Worm (Caenorhabditis elegans) whole organism, young adult: ENCODE measurements around the gene F28H6.6.

ENCODE experiments used
- B0035.1 ChIP-seq: sonication (generic microtip); optimal IDR thresholded peaks from 2 replicates; lab custom pipeline; 2016; ENCODE audit warnings: missing genetic modification characterization, mild to moderate bottlenecking, missing compliant biosample characterization, missing genotype, missing genetic modification reagents
- B0336.3 ChIP-seq: fragments of 200-800 bp; sonication (Bioruptor generic); IDR thresholded peaks from 2 replicates; pipeline ENCODE4 v1.3.6; 2022; ENCODE audit warnings: missing genetic modification characterization, missing compliant biosample characterization
- C17E4.6 ChIP-seq: fragments of 200-800 bp; sonication (Bioruptor generic); IDR thresholded peaks from 2 replicates; pipeline ENCODE4 v1.3.6; 2022; ENCODE audit warnings: missing genetic modification reagents, missing genetic modification characterization, missing compliant biosample characterization
- D2030.7 ChIP-seq: fragments of 200-800 bp; sonication (Bioruptor generic); IDR thresholded peaks from 2 replicates; pipeline ENCODE4 v1.3.6; 2022; ENCODE audit warnings: missing genetic modification reagents, missing genetic modification characterization, missing compliant biosample characterization
- F23B12.7 ChIP-seq: sonication (generic microtip); optimal IDR thresholded peaks from 2 replicates; lab custom pipeline; 2017; ENCODE audit warnings: missing genetic modification characterization, mild to moderate bottlenecking, missing compliant biosample characterization, antibody characterized with exemption, moderate library complexity; ENCODE audit not compliant: insufficient read depth
- F39B2.1 ChIP-seq: fragments of 200-800 bp; sonication (Bioruptor generic); IDR thresholded peaks from 2 replicates; pipeline ENCODE4 v1.3.6; 2022; ENCODE audit warnings: missing genetic modification reagents, missing genetic modification characterization, missing compliant biosample characterization
- F55B11.4 ChIP-seq: sonication (generic microtip); optimal IDR thresholded peaks from 2 replicates; lab custom pipeline; 2016; ENCODE audit warnings: missing compliant biosample characterization, missing genetic modification characterization, borderline replicate concordance; ENCODE audit not compliant: insufficient read depth
- F57A8.1 ChIP-seq: fragments of 200-800 bp; sonication (Bioruptor generic); optimal IDR thresholded peaks from 2 replicates; lab custom pipeline; 2018; ENCODE audit warnings: mild to moderate bottlenecking, missing genetic modification characterization, moderate library complexity, missing compliant biosample characterization
- F57C9.4 ChIP-seq: sonication (generic microtip); optimal IDR thresholded peaks from 2 replicates; lab custom pipeline; 2017; ENCODE audit warnings: mild to moderate bottlenecking, missing genetic modification characterization, missing compliant biosample characterization
- K11D2.4 ChIP-seq: fragments of 200-800 bp; sonication (Bioruptor generic); IDR thresholded peaks from 2 replicates; pipeline ENCODE4 v1.3.6; 2022; ENCODE audit warnings: missing genetic modification reagents, missing genetic modification characterization, missing compliant biosample characterization
- T07F8.4 ChIP-seq: sonication (generic microtip); optimal IDR thresholded peaks from 2 replicates; lab custom pipeline; 2016; ENCODE audit warnings: mild to moderate bottlenecking, missing genetic modification characterization, moderate library complexity, missing compliant biosample characterization
- Y53F4B.3 ChIP-seq: fragments of 200-800 bp; sonication (Bioruptor generic); IDR thresholded peaks from 2 replicates; pipeline ENCODE4 v1.3.6; 2022; ENCODE audit warnings: missing genetic modification reagents, missing genetic modification characterization, missing compliant biosample characterization
- Y53G8AR.9 ChIP-seq: fragments of 200-800 bp; sonication (Bioruptor generic); conservative IDR thresholded peaks from 2 replicates; pipeline ENCODE4 v1.3.6; 2022; ENCODE audit warnings: missing genetic modification reagents, missing genetic modification characterization, missing compliant biosample characterization
- Y56A3A.18 ChIP-seq: fragments of 200-800 bp; sonication (Bioruptor generic); IDR thresholded peaks from 2 replicates; pipeline ENCODE4 v1.3.6; 2022; ENCODE audit warnings: missing genetic modification reagents, missing genetic modification characterization, missing compliant biosample characterization
- Y67H2A.10 ChIP-seq: fragments of 200-800 bp; sonication (Bioruptor generic); conservative IDR thresholded peaks from 2 replicates; pipeline ENCODE4 v1.3.6; 2022; ENCODE audit warnings: missing genetic modification reagents, missing genetic modification characterization, missing compliant biosample characterization
- Y95B8A.8 ChIP-seq: fragments of 200-800 bp; sonication (Bioruptor generic); IDR thresholded peaks from 2 replicates; pipeline ENCODE4 v1.3.6; 2022; ENCODE audit warnings: missing genetic modification reagents, missing genetic modification characterization, missing compliant biosample characterization
- akir-1 ChIP-seq: fragments of 200-800 bp; sonication (Bioruptor generic); optimal IDR thresholded peaks from 2 replicates; lab custom pipeline; 2018; ENCODE audit warnings: mild to moderate bottlenecking, missing genetic modification characterization, moderate library complexity, missing compliant biosample characterization
- aptf-2 ChIP-seq: fragments of 200-800 bp; sonication (Bioruptor generic); conservative IDR thresholded peaks from 2 replicates; pipeline ENCODE4 v1.3.6; 2022; ENCODE audit warnings: missing genetic modification reagents, missing genetic modification characterization, missing compliant biosample characterization
- atf-7 ChIP-seq: sonication (generic microtip); optimal IDR thresholded peaks from 2 replicates; lab custom pipeline; 2017; ENCODE audit warnings: mild to moderate bottlenecking, missing genetic modification characterization, missing compliant biosample characterization
- bed-2 ChIP-seq: fragments of 200-800 bp; sonication (Bioruptor generic); IDR thresholded peaks from 2 replicates; pipeline ENCODE4 v1.3.6; 2022; ENCODE audit warnings: missing genetic modification reagents, missing genetic modification characterization, missing compliant biosample characterization
- ccch-3 ChIP-seq: fragments of 200-800 bp; sonication (Bioruptor generic); optimal IDR thresholded peaks from 2 replicates; lab custom pipeline; 2018; ENCODE audit warnings: mild to moderate bottlenecking, missing genetic modification characterization, missing compliant biosample characterization
- cebp-1 ChIP-seq, 2 experiments: fragments of 200-800 bp in 1 of 2; sonication (Bioruptor generic) in 1 of 2; sonication (generic microtip) in 1 of 2; IDR thresholded peaks in 1 of 2; optimal IDR thresholded peaks in 1 of 2; 2 replicates each; pipeline versions ENCODE4 v1.3.6 to Lab custom; 2017 to 2022; ENCODE audit warnings: missing compliant biosample characterization in 2 of 2, missing genetic modification characterization in 2 of 2, mild to moderate bottlenecking in 1 of 2, missing genetic modification reagents in 1 of 2, moderate library complexity in 1 of 2
- cebp-2 ChIP-seq: fragments of 200-800 bp; sonication (Bioruptor generic); IDR thresholded peaks from 2 replicates; pipeline ENCODE4 v1.3.6; 2022; ENCODE audit warnings: missing genetic modification characterization, missing compliant biosample characterization
- ceh-100 ChIP-seq: fragments of 200-800 bp; sonication (Bioruptor generic); IDR thresholded peaks from 2 replicates; pipeline ENCODE4 v1.3.6; 2022; ENCODE audit warnings: missing genetic modification reagents, missing genetic modification characterization, missing compliant biosample characterization
- ceh-58 ChIP-seq: fragments of 200-800 bp; sonication (Bioruptor generic); IDR thresholded peaks from 2 replicates; pipeline ENCODE4 v1.3.6; 2022; ENCODE audit warnings: missing genetic modification characterization, missing compliant biosample characterization
- die-1 ChIP-seq: sonication (generic microtip); optimal IDR thresholded peaks from 2 replicates; lab custom pipeline; 2016; ENCODE audit warnings: missing genotype, mild to moderate bottlenecking, missing genetic modification characterization, missing compliant biosample characterization
- egrh-3 ChIP-seq: fragments of 200-800 bp; sonication (Bioruptor generic); IDR thresholded peaks from 2 replicates; pipeline ENCODE4 v1.3.6; 2022; ENCODE audit warnings: missing genetic modification reagents, missing genetic modification characterization, missing compliant biosample characterization
- hsf-1 ChIP-seq: fragments of 200-800 bp; sonication (Bioruptor generic); IDR thresholded peaks from 2 replicates; pipeline ENCODE4 v1.3.6; 2022; ENCODE audit warnings: missing genetic modification reagents, missing genetic modification characterization, missing compliant biosample characterization
- lag-1 ChIP-seq: fragments of 200-800 bp; sonication (Bioruptor generic); IDR thresholded peaks from 2 replicates; pipeline ENCODE4 v1.3.6; 2022; ENCODE audit warnings: missing genetic modification reagents, missing genetic modification characterization, missing compliant biosample characterization
- lin-35 ChIP-seq, 3 experiments: fragments of 150-350 bp in 2 of 3; sonication (generic microtip) in 1 of 3; optimal IDR thresholded peaks; 2 replicates each; lab custom pipeline; 2014 to 2018; ENCODE audit warnings: missing biosample characterization in 3 of 3, missing genetic modification characterization in 3 of 3, missing genetic modification reagents in 3 of 3
- lin-54 ChIP-seq: fragments of 200-800 bp; sonication (Bioruptor generic); optimal IDR thresholded peaks from 2 replicates; lab custom pipeline; 2018; ENCODE audit warnings: mild to moderate bottlenecking, missing genetic modification characterization, missing compliant biosample characterization
- lsy-27 ChIP-seq: sonication (generic microtip); optimal IDR thresholded peaks from 2 replicates; lab custom pipeline; 2017; ENCODE audit warnings: missing genetic modification characterization, mild to moderate bottlenecking, missing compliant biosample characterization, antibody characterized with exemption, missing genotype, borderline replicate concordance; ENCODE audit not compliant: insufficient read depth
- madf-8 ChIP-seq: fragments of 200-800 bp; sonication (Bioruptor generic); conservative IDR thresholded peaks from 2 replicates; pipeline ENCODE4 v1.3.6; 2022; ENCODE audit warnings: missing genetic modification reagents, missing genetic modification characterization, missing compliant biosample characterization
- mxl-1 ChIP-seq: sonication (generic microtip); optimal IDR thresholded peaks from 2 replicates; lab custom pipeline; 2016; ENCODE audit warnings: missing genetic modification characterization, missing compliant biosample characterization
- nfyb-1 ChIP-seq: fragments of 200-800 bp; sonication (Bioruptor generic); IDR thresholded peaks from 2 replicates; pipeline ENCODE4 v1.3.6; 2022; ENCODE audit warnings: missing genetic modification reagents, missing genetic modification characterization, missing compliant biosample characterization
- nhr-120 ChIP-seq: fragments of 200-800 bp; sonication (Bioruptor generic); IDR thresholded peaks from 2 replicates; pipeline ENCODE4 v1.3.6; 2022; ENCODE audit warnings: missing genetic modification characterization, missing compliant biosample characterization
- nhr-179 ChIP-seq: sonication (generic microtip); optimal IDR thresholded peaks from 2 replicates; lab custom pipeline; 2016; ENCODE audit warnings: mild to moderate bottlenecking, missing genetic modification characterization, missing compliant biosample characterization
- nhr-90 ChIP-seq: sonication (generic microtip); optimal IDR thresholded peaks from 2 replicates; lab custom pipeline; 2016; ENCODE audit warnings: missing genotype, mild to moderate bottlenecking, missing genetic modification characterization, missing compliant biosample characterization
- pbrm-1 ChIP-seq: fragments of 200-800 bp; sonication (Bioruptor generic); IDR thresholded peaks from 2 replicates; pipeline ENCODE4 v1.3.6; 2022; ENCODE audit warnings: missing genetic modification reagents, missing genetic modification characterization, missing compliant biosample characterization
- rcor-1 ChIP-seq: fragments of 200-800 bp; sonication (Bioruptor generic); IDR thresholded peaks from 2 replicates; pipeline ENCODE4 v1.3.6; 2022; ENCODE audit warnings: missing genetic modification reagents, missing genetic modification characterization, missing compliant biosample characterization
- sdz-38 ChIP-seq: sonication (generic microtip); optimal IDR thresholded peaks from 2 replicates; lab custom pipeline; 2016; ENCODE audit warnings: missing genotype, missing genetic modification characterization, missing compliant biosample characterization
- snpc-3.4 ChIP-seq: sonication (generic microtip); optimal IDR thresholded peaks from 2 replicates; lab custom pipeline; 2017; ENCODE audit warnings: missing genetic modification characterization, mild to moderate bottlenecking, missing compliant biosample characterization, antibody characterized with exemption, moderate library complexity, missing genotype, missing genetic modification reagents
- somi-1 ChIP-seq: fragments of 200-800 bp; sonication (Bioruptor generic); optimal IDR thresholded peaks from 2 replicates; lab custom pipeline; 2018; ENCODE audit warnings: mild to moderate bottlenecking, missing genetic modification characterization, missing compliant biosample characterization
- sptf-2 ChIP-seq: fragments of 200-800 bp; sonication (Bioruptor generic); optimal IDR thresholded peaks from 2 replicates; lab custom pipeline; 2018; ENCODE audit warnings: mild to moderate bottlenecking, missing genetic modification characterization, missing compliant biosample characterization
- tlf-1 ChIP-seq: fragments of 200-800 bp; sonication (Bioruptor generic); optimal IDR thresholded peaks from 2 replicates; lab custom pipeline; 2018; ENCODE audit warnings: mild to moderate bottlenecking, missing genetic modification characterization, missing compliant biosample characterization
- zim-3 ChIP-seq: sonication (generic microtip); optimal IDR thresholded peaks from 2 replicates; lab custom pipeline; 2017; ENCODE audit warnings: mild to moderate bottlenecking, missing genetic modification characterization, moderate library complexity, missing compliant biosample characterization
- ztf-3 ChIP-seq: fragments of 200-800 bp; sonication (Bioruptor generic); optimal IDR thresholded peaks from 2 replicates; lab custom pipeline; 2018; ENCODE audit warnings: mild to moderate bottlenecking, missing genetic modification characterization, missing compliant biosample characterization
- ztf-6 ChIP-seq: fragments of 200-800 bp; sonication (Bioruptor generic); IDR thresholded peaks from 2 replicates; pipeline ENCODE4 v1.3.6; 2022; ENCODE audit warnings: missing genetic modification reagents, missing genetic modification characterization, missing compliant biosample characterization

F28H6.6 gene

DNA sequence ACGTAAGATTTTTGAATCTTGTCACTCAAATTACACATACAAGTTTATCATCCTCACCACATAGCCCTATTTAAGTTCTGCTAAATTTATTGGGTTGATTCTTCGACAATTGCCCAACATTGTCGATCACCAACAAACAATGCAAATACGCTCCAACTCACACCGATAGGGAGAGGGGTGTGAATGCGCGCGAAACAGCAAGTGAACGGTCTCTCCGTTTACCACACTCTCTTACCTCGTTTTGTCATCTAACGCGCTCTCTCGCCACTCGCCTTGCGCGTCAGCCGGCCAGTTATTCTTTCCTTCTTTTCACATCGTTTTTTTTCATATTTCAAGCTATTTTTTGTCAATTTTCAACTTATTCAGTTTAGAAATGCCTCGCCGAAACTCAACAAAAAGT lies 23.7 kb downstream of the F28H6.6 start, which contains the start of gene F16B12.6 (continued):
- TF ChIP-seq mxl-1 (no peak), lin-54 (GFP tag; lab: Kevin White, UChicago) (peak; percentile 28), lsy-27 (no peak), madf-8 (no peak), nhr-179 (tag; lab: Kevin White, UChicago) (no peak), Y95B8A.8 (GFP tag; lab: Robert Waterston, UW) (no peak), ccch-3 (no peak), K11D2.4 (no peak), sptf-2 (GFP tag; lab: Kevin White, UChicago) (no peak), ztf-3 (GFP tag; lab: Kevin White, UChicago) (no peak), C17E4.6 (no peak), F23B12.7 (tag; lab: Kevin White, UChicago) (no peak), F57A8.1 (GFP tag; lab: Kevin White, UChicago) (no peak), nhr-120 (GFP tag; lab: Robert Waterston, UW) (no peak), atf-7 (tag; lab: Kevin White, UChicago) (no peak), cebp-1 (GFP tag; IDR thresholded peaks at IDR 0.05; lab: Robert Waterston, UW) (no peak), cebp-1 (tag; optimal IDR thresholded peaks at IDR 0.05; lab: Kevin White, UChicago) (no peak), bed-2 (GFP tag; lab: Robert Waterston, UW) (no peak), ceh-58 (no peak), egrh-3 (GFP tag; lab: Robert Waterston, UW) (peak; percentile 29; the same call in 1 of the 2 replicates), ztf-6 (GFP tag; lab: Robert Waterston, UW) (no peak), die-1 (tag; lab: Kevin White, UChicago) (no peak), Y53G8AR.9 (GFP tag; lab: Robert Waterston, UW) (no peak), T07F8.4 (no peak), lag-1 (GFP tag; lab: Robert Waterston, UW) (no peak), nhr-90 (tag; lab: Kevin White, UChicago) (no peak), aptf-2 (GFP tag; lab: Robert Waterston, UW) (no peak), hsf-1 (GFP tag; lab: Robert Waterston, UW) (no peak), cebp-2 (GFP tag; lab: Robert Waterston, UW) (no peak), zim-3 (tag; lab: Kevin White, UChicago) (no peak), tlf-1 (GFP tag; lab: Kevin White, UChicago) (no peak), rcor-1 (GFP tag; lab: Robert Waterston, UW) (peak; percentile 42; the same call in 1 of the 2 replicates), Y56A3A.18 (GFP tag; lab: Robert Waterston, UW) (0 out of 2 replicates have a peak, but pooled peaks have one; percentile 32), snpc-3.4 (tag; lab: Kevin White, UChicago) (no peak), F55B11.4 (tag; lab: Kevin White, UChicago) (no peak), B0035.1 (tag; lab: Kevin White, UChicago) (no peak), akir-1 (GFP tag; lab: Kevin White, UChicago) (no peak), nfyb-1 (GFP tag; lab: Robert Waterston, UW) (no peak), Y67H2A.10 (GFP tag; lab: Robert Waterston, UW) (no peak), ceh-100 (GFP tag; lab: Robert Waterston, UW) (no peak), somi-1 (GFP tag; lab: Kevin White, UChicago) (no peak), D2030.7 (no peak), F57C9.4 (tag; lab: Kevin White, UChicago) (no peak), pbrm-1 (GFP tag; lab: Robert Waterston, UW) (peak; percentile 56; the same call in 1 of the 2 replicates), lin-35 (GFP tag; optimal IDR thresholded peaks at IDR 0.05; lab: Kevin White, UChicago) (peak in 1 of 3 experiments; percentile 39), sdz-38 (tag; lab: Kevin White, UChicago) (no peak), B0336.3 (GFP tag; lab: Robert Waterston, UW) (no peak), F39B2.1 (GFP tag; lab: Robert Waterston, UW) (no peak), Y53F4B.3 (no peak)
